Worm (Caenorhabditis elegans) whole organism, L1 larva: Measurements from ENCODE around the gene Y39B6A.9.
"Not testable (repeated sequence)": the region's sequence is repeated elsewhere in the genome, so short reads cannot be mapped to it uniquely, and the experiment has no call there.

Source experiments
- C16A3.4 ChIP-seq: fragments of 150-350 bp; optimal IDR thresholded peaks from 2 replicates; lab custom pipeline; 2014; ENCODE audit warnings: missing biosample characterization, missing genetic modification characterization
- C34B4.2 ChIP-seq: sonication (generic microtip); optimal IDR thresholded peaks from 2 replicates; lab custom pipeline; 2017; ENCODE audit warnings: mild to moderate bottlenecking, missing genetic modification characterization, missing compliant biosample characterization
- Y116A8C.19 ChIP-seq: sonication (generic microtip); optimal IDR thresholded peaks from 2 replicates; lab custom pipeline; 2016; ENCODE audit warnings: missing compliant biosample characterization, missing genetic modification characterization, borderline replicate concordance
- aly-2 ChIP-seq: fragments of 150-350 bp; optimal IDR thresholded peaks from 2 replicates; lab custom pipeline; 2014; ENCODE audit warnings: missing biosample characterization, missing genetic modification characterization
- ceh-63 ChIP-seq: fragments of 200-800 bp; sonication (Bioruptor generic); optimal IDR thresholded peaks from 2 replicates; lab custom pipeline; 2018; ENCODE audit warnings: mild to moderate bottlenecking, missing genetic modification characterization, missing compliant biosample characterization
- ceh-88 ChIP-seq: fragments of 200-800 bp; sonication (Bioruptor generic); IDR thresholded peaks from 2 replicates; pipeline ENCODE4 v1.3.6; 2022; ENCODE audit warnings: missing genetic modification characterization, missing compliant biosample characterization
- dpl-1 ChIP-seq, 3 experiments: fragments of 150-350 bp in 2 of 3; sonication (generic microtip) in 1 of 3; optimal IDR thresholded peaks; 2 replicates each; lab custom pipeline; 2014 to 2017; ENCODE audit warnings: missing biosample characterization in 3 of 3, missing genetic modification characterization in 3 of 3, missing genetic modification reagents in 3 of 3
- egl-13 ChIP-seq: sonication (generic microtip); optimal IDR thresholded peaks from 2 replicates; lab custom pipeline; 2016; ENCODE audit warnings: missing genotype, missing genetic modification reagents, missing genetic modification characterization, missing compliant biosample characterization
- elt-3 ChIP-seq, 6 experiments: fragments of 150-350 bp in 1 of 6; sonication (generic microtip); optimal IDR thresholded peaks; 2 replicates each; lab custom pipeline; 2017 to 2018; ENCODE audit warnings: missing biosample characterization in 6 of 6, missing genetic modification characterization in 6 of 6, inconsistent platforms in 1 of 6
- ets-5 ChIP-seq: fragments of 200-800 bp; sonication (Bioruptor generic); IDR thresholded peaks from 2 replicates; pipeline ENCODE4 v1.3.6; 2022; ENCODE audit warnings: missing genetic modification characterization, missing compliant biosample characterization
- fkh-10 ChIP-seq: sonication (generic microtip); optimal IDR thresholded peaks from 2 replicates; lab custom pipeline; 2017; ENCODE audit warnings: missing biosample characterization, missing genetic modification reagents, missing genetic modification characterization
- fkh-4 ChIP-seq: sonication (generic microtip); optimal IDR thresholded peaks from 2 replicates; lab custom pipeline; 2016; ENCODE audit warnings: missing compliant biosample characterization, missing genetic modification characterization, borderline replicate concordance
- fkh-8 ChIP-seq: sonication (generic microtip); optimal IDR thresholded peaks from 2 replicates; lab custom pipeline; 2016; ENCODE audit warnings: mild to moderate bottlenecking, missing genetic modification characterization, missing compliant biosample characterization
- grh-1 ChIP-seq: fragments of 200-800 bp; sonication (Bioruptor generic); IDR thresholded peaks from 2 replicates; pipeline ENCODE4 v1.3.6; 2022; ENCODE audit warnings: missing genetic modification reagents, missing genetic modification characterization, missing compliant biosample characterization
- hlh-17 ChIP-seq: fragments of 200-800 bp; sonication (Bioruptor generic); optimal IDR thresholded peaks from 2 replicates; lab custom pipeline; 2018; ENCODE audit warnings: missing genetic modification characterization, mild to moderate bottlenecking, missing compliant biosample characterization, moderate library complexity, borderline replicate concordance
- hlh-4 ChIP-seq: sonication (generic microtip); optimal IDR thresholded peaks from 2 replicates; lab custom pipeline; 2016; ENCODE audit warnings: mild to moderate bottlenecking, missing genetic modification characterization, missing compliant biosample characterization
- irx-1 ChIP-seq: sonication (generic microtip); optimal IDR thresholded peaks from 2 replicates; lab custom pipeline; 2016; ENCODE audit warnings: missing genetic modification characterization, missing compliant biosample characterization
- lin-13 ChIP-seq: fragments of 150-350 bp; optimal IDR thresholded peaks from 2 replicates; lab custom pipeline; 2014; ENCODE audit warnings: missing biosample characterization, missing genetic modification reagents, missing genetic modification characterization
- lir-3 ChIP-seq: sonication (generic microtip); optimal IDR thresholded peaks from 2 replicates; lab custom pipeline; 2016; ENCODE audit warnings: mild to moderate bottlenecking, missing genetic modification characterization, moderate library complexity, missing compliant biosample characterization; ENCODE audit not compliant: poor library complexity
- mef-2 ChIP-seq: fragments of 150-350 bp; optimal IDR thresholded peaks from 2 replicates; lab custom pipeline; 2014; ENCODE audit warnings: missing biosample characterization, missing genetic modification characterization
- mep-1 ChIP-seq: fragments of 150-350 bp; optimal IDR thresholded peaks from 2 replicates; lab custom pipeline; 2014; ENCODE audit warnings: missing biosample characterization, missing genetic modification characterization
- nhr-12 ChIP-seq: sonication (generic microtip); optimal IDR thresholded peaks from 2 replicates; lab custom pipeline; 2017; ENCODE audit warnings: missing biosample characterization, missing genetic modification characterization
- nhr-19 ChIP-seq: fragments of 200-800 bp; sonication (Bioruptor generic); conservative IDR thresholded peaks from 2 replicates; pipeline ENCODE4 v1.3.6; 2022; ENCODE audit warnings: missing genetic modification characterization, missing compliant biosample characterization
- nhr-20 ChIP-seq: sonication (generic microtip); optimal IDR thresholded peaks from 2 replicates; lab custom pipeline; 2016; ENCODE audit warnings: mild to moderate bottlenecking, missing genetic modification characterization, missing compliant biosample characterization
- nhr-237 ChIP-seq: fragments of 150-350 bp; optimal IDR thresholded peaks from 2 replicates; lab custom pipeline; 2014; ENCODE audit warnings: missing biosample characterization, missing genetic modification characterization
- nhr-28 ChIP-seq: fragments of 150-350 bp; optimal IDR thresholded peaks from 2 replicates; lab custom pipeline; 2014; ENCODE audit warnings: missing biosample characterization, missing genetic modification characterization
- nhr-76 ChIP-seq: sonication (generic microtip); optimal IDR thresholded peaks from 2 replicates; lab custom pipeline; 2017; ENCODE audit warnings: missing biosample characterization, missing genetic modification characterization
- nhr-84 ChIP-seq: sonication (generic microtip); optimal IDR thresholded peaks from 2 replicates; lab custom pipeline; 2017; ENCODE audit warnings: missing biosample characterization, missing genetic modification characterization
- nhr-90 ChIP-seq: sonication (generic microtip); optimal IDR thresholded peaks from 2 replicates; lab custom pipeline; 2016; ENCODE audit warnings: mild to moderate bottlenecking, missing genetic modification characterization, missing compliant biosample characterization; ENCODE audit not compliant: poor library complexity
- rnt-1 ChIP-seq: sonication (generic microtip); optimal IDR thresholded peaks from 2 replicates; lab custom pipeline; 2016; ENCODE audit warnings: mild to moderate bottlenecking, missing genetic modification characterization, moderate library complexity, missing compliant biosample characterization
- skn-1 ChIP-seq: fragments of 150-350 bp; optimal IDR thresholded peaks from 2 replicates; lab custom pipeline; 2014; ENCODE audit warnings: missing biosample characterization, missing genetic modification characterization
- snu-23 ChIP-seq: sonication (generic microtip); optimal IDR thresholded peaks from 2 replicates; lab custom pipeline; 2016; ENCODE audit warnings: missing genetic modification characterization, missing compliant biosample characterization
- sptf-1 ChIP-seq: fragments of 150-350 bp; optimal IDR thresholded peaks from 2 replicates; lab custom pipeline; 2014; ENCODE audit warnings: missing biosample characterization, missing genetic modification characterization
- swsn-7 ChIP-seq: sonication (generic microtip); optimal IDR thresholded peaks from 2 replicates; lab custom pipeline; 2016; ENCODE audit warnings: missing genetic modification characterization, missing compliant biosample characterization
- tbx-2 ChIP-seq: sonication (generic microtip); optimal IDR thresholded peaks from 2 replicates; lab custom pipeline; 2016; ENCODE audit warnings: missing genetic modification characterization, missing compliant biosample characterization
- tlp-1 ChIP-seq: fragments of 150-350 bp; optimal IDR thresholded peaks from 2 replicates; lab custom pipeline; 2014; ENCODE audit warnings: missing biosample characterization, missing genetic modification characterization
- unc-86 ChIP-seq: sonication (generic microtip); optimal IDR thresholded peaks from 2 replicates; lab custom pipeline; 2016; ENCODE audit warnings: missing genetic modification characterization, missing compliant biosample characterization
- unc-98 ChIP-seq: fragments of 200-800 bp; sonication (Bioruptor generic); IDR thresholded peaks from 2 replicates; pipeline ENCODE4 v1.3.6; 2022; ENCODE audit warnings: missing genetic modification characterization, missing compliant biosample characterization
- xbp-1 ChIP-seq: sonication (generic microtip); optimal IDR thresholded peaks from 2 replicates; lab custom pipeline; 2016; ENCODE audit warnings: missing genetic modification characterization, missing compliant biosample characterization
- zip-4 ChIP-seq: fragments of 200-800 bp; sonication (Bioruptor generic); optimal IDR thresholded peaks from 2 replicates; lab custom pipeline; 2018; ENCODE audit warnings: mild to moderate bottlenecking, missing genetic modification characterization, moderate library complexity, missing compliant biosample characterization
- ztf-11 ChIP-seq, 2 experiments: sonication (generic microtip); optimal IDR thresholded peaks; 2 replicates each; lab custom pipeline; 2016 to 2017; ENCODE audit warnings: missing genetic modification characterization in 2 of 2, missing biosample characterization in 1 of 2, missing compliant biosample characterization in 1 of 2
- ztf-4 ChIP-seq: fragments of 150-350 bp; optimal IDR thresholded peaks from 2 replicates; lab custom pipeline; 2014; ENCODE audit warnings: missing biosample characterization, missing genetic modification characterization

Y39B6A.9 gene

DNA sequence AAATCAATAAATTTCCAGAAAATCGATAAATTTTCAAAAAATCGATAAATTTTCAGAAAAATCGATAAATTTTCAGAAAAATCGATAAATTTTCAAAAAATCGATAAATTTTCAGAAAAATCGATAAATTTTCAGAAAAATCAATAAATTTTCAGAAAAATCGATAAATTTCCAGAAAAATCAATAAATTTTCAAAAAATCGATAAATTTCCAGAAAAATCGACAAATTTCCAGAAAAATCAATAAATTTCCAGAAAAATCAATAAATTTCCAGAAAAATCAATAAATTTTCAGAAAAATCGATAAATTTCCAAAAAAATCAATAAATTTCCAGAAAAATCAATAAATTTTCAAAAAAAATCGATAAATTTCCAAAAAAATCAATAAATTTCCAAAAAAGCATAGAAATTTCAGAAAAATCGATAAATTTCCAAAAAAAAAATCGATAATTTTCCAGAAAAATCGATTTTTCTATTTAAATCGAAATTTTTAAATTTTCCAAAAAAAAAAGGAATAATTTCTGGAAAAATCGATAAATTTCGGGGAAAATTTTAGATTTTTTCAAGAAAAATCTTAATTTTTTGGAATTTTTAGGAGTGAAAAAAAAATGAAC lies 34.6 kb upstream of the Y39B6A.9 start, which contains the start of gene zhp-4:
Gene zhp-4, minus strand, starts transcription at position 198 of the 613 bp plus-strand sequence.
- not testable (repeated sequence) for TF ChIP-seq ztf-4 (tag; lab: Kevin White, UChicago); tlp-1 (tag; lab: Kevin White, UChicago); nhr-90

DNA sequence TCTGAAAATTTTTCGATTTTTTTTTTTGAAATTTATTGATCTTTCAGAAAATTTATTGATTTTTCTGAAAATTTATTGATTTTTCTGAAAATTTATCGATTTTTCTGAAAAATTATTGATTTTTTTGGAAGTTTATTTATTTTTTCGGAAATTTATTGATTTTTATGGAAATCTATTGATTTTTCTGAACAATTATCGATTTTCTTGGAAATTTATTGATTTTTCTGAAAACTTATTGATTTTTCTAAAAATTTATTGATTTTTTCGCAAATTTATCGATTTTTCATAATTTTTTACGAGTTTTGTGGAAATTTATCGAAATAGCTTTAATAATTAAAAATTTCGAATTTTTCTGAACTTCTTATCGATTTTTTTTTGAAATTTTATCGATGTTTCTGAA lies 29.2 kb upstream of the Y39B6A.9 start:
- TF ChIP-seq C16A3.4 (tag; lab: Kevin White, UChicago) (no peak), nhr-28 (tag; lab: Kevin White, UChicago) (no peak), fkh-10 (GFP tag; lab: Kevin White, UChicago) (no peak), nhr-237 (tag; lab: Kevin White, UChicago) (no peak), aly-2 (no peak), mep-1 (tag; lab: Kevin White, UChicago) (no peak), elt-3 (tag; optimal IDR thresholded peaks at IDR 0.05; lab: Kevin White, UChicago) (no peak), lin-13 (GFP tag; lab: Kevin White, UChicago) (no peak), swsn-7 (tag; lab: Kevin White, UChicago) (no peak)

DNA sequence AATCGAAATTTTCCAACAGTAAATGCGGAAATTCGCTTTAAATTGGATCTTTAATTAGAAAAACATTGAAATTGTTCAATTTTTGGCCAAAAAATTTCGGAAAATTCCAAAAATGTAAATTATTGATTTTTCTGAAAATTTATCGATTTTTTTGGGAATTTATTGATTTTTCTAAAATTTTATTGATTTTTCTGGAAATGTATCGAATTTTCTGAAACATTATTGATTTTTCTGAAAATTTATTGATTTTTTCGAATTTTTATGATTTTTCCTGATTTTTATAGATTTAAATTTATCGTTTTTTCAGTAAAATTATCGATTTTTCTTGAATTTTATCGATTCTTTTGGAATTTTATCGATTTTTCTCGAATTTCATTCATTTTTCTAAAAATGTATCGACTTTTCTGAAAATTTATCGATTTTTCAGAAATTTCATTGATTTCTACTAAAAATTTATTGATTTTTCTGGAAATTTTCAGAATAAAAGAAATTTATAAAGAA lies 19.4 kb upstream of the Y39B6A.9 start:
- TF ChIP-seq lin-13 (GFP tag; lab: Kevin White, UChicago) (no peak), tbx-2 (tag; lab: Kevin White, UChicago) (no peak), ceh-63 (GFP tag; lab: Kevin White, UChicago) (no peak), fkh-8 (tag; lab: Kevin White, UChicago) (no peak), zip-4 (GFP tag; lab: Kevin White, UChicago) (no peak), nhr-84 (tag; lab: Kevin White, UChicago) (no peak), unc-98 (GFP tag; lab: Robert Waterston, UW) (no peak), C34B4.2 (tag; lab: Kevin White, UChicago) (no peak), C16A3.4 (tag; lab: Kevin White, UChicago) (no peak), lir-3 (tag; lab: Kevin White, UChicago) (no peak), dpl-1 (GFP tag; optimal IDR thresholded peaks at IDR 0.05; lab: Kevin White, UChicago) (no peak), hlh-4 (no peak), nhr-20 (tag; lab: Kevin White, UChicago) (no peak), ztf-4 (tag; lab: Kevin White, UChicago) (no peak), snu-23 (GFP tag; lab: Kevin White, UChicago) (no peak), ztf-11 (tag; optimal IDR thresholded peaks at IDR 0.05; lab: Kevin White, UChicago) (no peak), irx-1 (tag; lab: Kevin White, UChicago) (no peak), nhr-12 (tag; lab: Kevin White, UChicago) (no peak), fkh-4 (tag; lab: Kevin White, UChicago) (no peak)

DNA sequence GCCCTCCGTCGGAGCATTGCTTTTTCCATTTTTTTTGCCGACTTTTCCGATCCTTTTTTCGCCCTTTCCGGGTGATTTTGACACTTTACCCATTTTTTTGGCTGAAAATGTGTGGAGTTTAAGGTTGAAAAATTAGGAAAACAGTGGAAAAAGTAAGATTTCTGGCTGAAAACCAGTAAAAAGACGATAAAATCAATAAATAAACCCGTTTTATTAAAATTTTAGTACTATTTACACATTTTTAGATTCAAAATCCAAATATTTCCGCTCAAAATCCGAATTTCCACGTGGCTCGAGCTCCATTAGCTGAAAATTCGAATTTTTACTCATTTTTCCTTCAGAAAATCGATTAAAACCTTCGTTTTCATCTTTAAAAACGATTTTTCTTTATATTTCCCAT lies 18.0 kb upstream of the Y39B6A.9 start, which contains the start of gene pro-3:
Gene pro-3, minus strand, starts transcription at position 101 of the 400 bp plus-strand sequence.
- TF ChIP-seq ztf-11 (tag; optimal IDR thresholded peaks at IDR 0.05; lab: Kevin White, UChicago) = no peak
- no peak for TF ChIP-seq snu-23 (GFP tag; lab: Kevin White, UChicago)

DNA sequence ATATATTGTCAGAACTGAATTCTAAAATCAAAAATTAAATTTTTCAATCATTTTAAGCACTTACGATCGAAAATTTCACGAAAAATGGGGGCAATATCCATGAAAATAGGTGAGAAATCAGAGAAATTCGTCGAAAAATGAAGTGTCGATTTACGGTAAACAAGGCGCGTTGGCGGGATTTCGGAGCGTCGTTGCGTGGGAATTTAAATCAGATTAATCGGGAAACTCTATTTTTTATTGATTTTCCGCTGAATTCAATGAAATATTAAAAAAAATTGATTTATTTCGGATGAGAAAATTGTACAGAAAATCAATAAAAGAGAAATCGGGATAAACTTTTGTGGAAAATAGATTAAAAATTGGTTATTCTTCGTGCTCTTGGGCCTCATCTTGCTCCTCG lies 17.0 kb upstream of the Y39B6A.9 start, which contains the start of gene Y39B6A.13:
Gene Y39B6A.13, minus strand, starts transcription at position 166 of the 400 bp plus-strand sequence.
- no peak for TF ChIP-seq nhr-76 (tag; lab: Kevin White, UChicago)
- TF ChIP-seq nhr-19 (GFP tag; lab: Robert Waterston, UW) = peak; percentile 48; the same call in 1 of the 2 replicates
- no peak for TF ChIP-seq fkh-10 (GFP tag; lab: Kevin White, UChicago)
- TF ChIP-seq ztf-4 (tag; lab: Kevin White, UChicago) = no peak
- TF ChIP-seq nhr-84 (tag; lab: Kevin White, UChicago) = no peak
- no peak for TF ChIP-seq lin-13 (GFP tag; lab: Kevin White, UChicago)
- TF ChIP-seq hlh-4 = no peak
- TF ChIP-seq xbp-1 (tag; lab: Kevin White, UChicago) = peak; percentile 42
- TF ChIP-seq ceh-88 (GFP tag; lab: Robert Waterston, UW) = no peak
- TF ChIP-seq ets-5 (GFP tag; lab: Robert Waterston, UW) = no peak
- no peak for TF ChIP-seq lir-3 (tag; lab: Kevin White, UChicago)
- no peak for TF ChIP-seq hlh-17 (GFP tag; lab: Kevin White, UChicago)
- TF ChIP-seq rnt-1 = peak; percentile 42
- TF ChIP-seq egl-13 (tag; lab: Kevin White, UChicago) = no peak
- peak; percentile 39 for TF ChIP-seq skn-1
- TF ChIP-seq sptf-1 (tag; lab: Kevin White, UChicago) = no peak
- no peak for TF ChIP-seq grh-1 (GFP tag; lab: Robert Waterston, UW)
- peak; percentile 12 for TF ChIP-seq unc-86 (tag; lab: Kevin White, UChicago)
- no peak for TF ChIP-seq fkh-4 (tag; lab: Kevin White, UChicago)
- no peak for TF ChIP-seq mef-2 (tag; lab: Kevin White, UChicago)
- TF ChIP-seq Y116A8C.19 (tag; lab: Kevin White, UChicago) = no peak
